Fruit fly (Drosophila melanogaster) Kc167 (cell line): ENCODE results near the gene Pfdn4.

Experiments
- Myc ChIP-seq: fragments of >200 bp; optimal IDR thresholded peaks from 2 replicates; lab custom pipeline; 2017; ENCODE audit warnings: missing external identifiers
- h ChIP-seq: fragments of >200 bp; optimal IDR thresholded peaks from 3 replicates; lab custom pipeline; 2018; ENCODE audit warnings: missing external identifiers
- insv ChIP-seq: fragments of >200 bp; optimal IDR thresholded peaks from 3 replicates; lab custom pipeline; 2018; ENCODE audit warnings: missing external identifiers
- psq ChIP-seq: fragments of >200 bp; optimal IDR thresholded peaks from 2 replicates; lab custom pipeline; 2017; ENCODE audit warnings: missing external identifiers
- ttk ChIP-seq: sonication (Bioruptor generic); optimal IDR thresholded peaks from 2 replicates; lab custom pipeline; 2017; ENCODE audit warnings: missing external identifiers

dm6 chr3L:5327821-5328220 is 40.0 kb downstream of the Pfdn4 start:
- TF ChIP-seq insv (lab: Kevin White, UChicago): no peak
- TF ChIP-seq psq (lab: Kevin White, UChicago): no peak
- TF ChIP-seq ttk (lab: Kevin White, UChicago): no peak
- no peak for TF ChIP-seq Myc
- TF ChIP-seq h (lab: Kevin White, UChicago): no peak
